Worm (Caenorhabditis elegans) whole organism, L4 larva: Measurements from ENCODE around the gene wdfy-2.

Experiments
- D1046.2 ChIP-seq: fragments of 200-800 bp; sonication (Bioruptor generic); IDR thresholded peaks from 2 replicates; pipeline ENCODE4 v1.3.6; 2022; ENCODE audit warnings: missing genetic modification characterization, missing compliant biosample characterization
- F26F4.8 ChIP-seq: fragments of 200-800 bp; sonication (Bioruptor generic); conservative IDR thresholded peaks from 2 replicates; pipeline ENCODE4 v1.3.6; 2022; ENCODE audit warnings: missing genetic modification characterization, missing compliant biosample characterization
- F37D6.2 ChIP-seq: sonication (generic microtip); optimal IDR thresholded peaks from 2 replicates; lab custom pipeline; 2016; ENCODE audit warnings: mild to moderate bottlenecking, missing genetic modification characterization, missing compliant biosample characterization
- F44E2.7 ChIP-seq: fragments of 200-800 bp; sonication (Bioruptor generic); IDR thresholded peaks from 2 replicates; pipeline ENCODE4 v2.1.2; 2022; ENCODE audit warnings: missing genetic modification characterization, missing compliant biosample characterization
- R02D3.7 ChIP-seq: fragments of 150-350 bp; sonication (generic microtip); optimal IDR thresholded peaks from 3 replicates; lab custom pipeline; 2014; ENCODE audit warnings: missing biosample characterization, missing genetic modification characterization
- T20F7.1 ChIP-seq: fragments of 200-800 bp; sonication (Bioruptor generic); optimal IDR thresholded peaks from 2 replicates; lab custom pipeline; 2018; ENCODE audit warnings: mild to moderate bottlenecking, missing genetic modification characterization, missing compliant biosample characterization
- Y5F2A.4 ChIP-seq: fragments of 200-800 bp; sonication (Bioruptor generic); optimal IDR thresholded peaks from 2 replicates; lab custom pipeline; 2018; ENCODE audit warnings: mild to moderate bottlenecking, missing genetic modification characterization, missing compliant biosample characterization
- ZK337.2 ChIP-seq: fragments of 200-800 bp; sonication (Bioruptor generic); IDR thresholded peaks from 2 replicates; pipeline ENCODE4 v1.3.6; 2022; ENCODE audit warnings: missing genetic modification reagents, missing genetic modification characterization, missing compliant biosample characterization
- aha-1 ChIP-seq: fragments of 150-350 bp; peaks from one replicate; lab custom pipeline; 2014; ENCODE audit warnings: missing biosample characterization, missing genetic modification characterization
- ama-1 ChIP-seq: fragments of 150-350 bp; optimal IDR thresholded peaks from 2 replicates; lab custom pipeline; 2014; ENCODE audit warnings: inconsistent platforms, mixed read lengths
- arid-1 ChIP-seq: fragments of 200-800 bp; sonication (Bioruptor generic); conservative IDR thresholded peaks from 2 replicates; pipeline ENCODE4 v1.3.6; 2022; ENCODE audit warnings: missing genetic modification reagents, missing genetic modification characterization, missing compliant biosample characterization
- ceh-20 ChIP-seq: fragments of 200-800 bp; sonication (Bioruptor generic); IDR thresholded peaks from 2 replicates; pipeline ENCODE4 v1.3.6; 2022; ENCODE audit warnings: missing genetic modification reagents, missing genetic modification characterization, missing compliant biosample characterization
- ceh-28 ChIP-seq: fragments of 150-350 bp; optimal IDR thresholded peaks from 2 replicates; lab custom pipeline; 2014; ENCODE audit warnings: missing biosample characterization, missing genetic modification reagents, missing genetic modification characterization
- ces-1 ChIP-seq: fragments of 150-350 bp; sonication (generic microtip); optimal IDR thresholded peaks from 4 replicates; lab custom pipeline; 2014; ENCODE audit warnings: missing biosample characterization, missing genetic modification reagents, missing genetic modification characterization
- ctbp-1 ChIP-seq: fragments of 200-800 bp; sonication (Bioruptor generic); IDR thresholded peaks from 2 replicates; pipeline ENCODE4 v1.3.6; 2022; ENCODE audit warnings: missing genetic modification reagents, missing genetic modification characterization, missing compliant biosample characterization
- daf-16 ChIP-seq, 3 experiments: sonication (generic microtip); optimal IDR thresholded peaks; 2 replicates each; lab custom pipeline; 2016 to 2017; ENCODE audit warnings: missing genetic modification characterization in 3 of 3, missing genetic modification reagents in 3 of 3, mild to moderate bottlenecking in 2 of 3, missing compliant biosample characterization in 2 of 3, missing biosample characterization in 1 of 3, moderate library complexity in 1 of 3
- daf-8 ChIP-seq: fragments of 200-800 bp; sonication (Bioruptor generic); IDR thresholded peaks from 2 replicates; pipeline ENCODE4 v1.3.6; 2022; ENCODE audit warnings: missing genetic modification characterization, missing compliant biosample characterization
- dmd-6 ChIP-seq: fragments of 200-800 bp; sonication (Bioruptor generic); IDR thresholded peaks from 2 replicates; pipeline ENCODE4 v1.3.6; 2022; ENCODE audit warnings: missing genetic modification reagents, missing genetic modification characterization, missing compliant biosample characterization
- dmd-8 ChIP-seq: fragments of 200-800 bp; sonication (Bioruptor generic); IDR thresholded peaks from 2 replicates; pipeline ENCODE4 v1.3.6; 2022; ENCODE audit warnings: missing genetic modification characterization, missing compliant biosample characterization
- dve-1 ChIP-seq: sonication (generic microtip); optimal IDR thresholded peaks from 2 replicates; lab custom pipeline; 2017; ENCODE audit warnings: antibody characterized with exemption, mild to moderate bottlenecking, missing genetic modification characterization, missing compliant biosample characterization; ENCODE audit not compliant: insufficient read depth
- hlh-11 ChIP-seq: fragments of 200-800 bp; sonication (Bioruptor generic); optimal IDR thresholded peaks from 2 replicates; lab custom pipeline; 2018; ENCODE audit warnings: mild to moderate bottlenecking, missing genetic modification characterization, missing compliant biosample characterization
- hlh-30 ChIP-seq: sonication (generic microtip); optimal IDR thresholded peaks from 2 replicates; lab custom pipeline; 2017; ENCODE audit warnings: antibody characterized with exemption, mild to moderate bottlenecking, missing genetic modification characterization, missing compliant biosample characterization; ENCODE audit not compliant: insufficient read depth
- lim-7 ChIP-seq: fragments of 200-800 bp; sonication (Bioruptor generic); IDR thresholded peaks from 2 replicates; pipeline ENCODE4 v1.3.6; 2022; ENCODE audit warnings: missing genetic modification characterization, missing compliant biosample characterization
- lin-1 ChIP-seq: fragments of 200-800 bp; sonication (Bioruptor generic); IDR thresholded peaks from 2 replicates; pipeline ENCODE4 v1.3.6; 2022; ENCODE audit warnings: missing genetic modification reagents, missing genetic modification characterization, missing compliant biosample characterization
- lin-13 ChIP-seq: fragments of 150-350 bp; optimal IDR thresholded peaks from 2 replicates; lab custom pipeline; 2014; ENCODE audit warnings: missing biosample characterization, missing genetic modification reagents, missing genetic modification characterization
- lin-38 ChIP-seq: fragments of 200-800 bp; sonication (Bioruptor generic); IDR thresholded peaks from 2 replicates; pipeline ENCODE4 v1.3.6; 2022; ENCODE audit warnings: missing genetic modification reagents, missing genetic modification characterization, missing compliant biosample characterization
- lsy-2 ChIP-seq, 2 experiments: fragments of 150-350 bp in 1 of 2; sonication (generic microtip) in 1 of 2; optimal IDR thresholded peaks; 2 replicates each; lab custom pipeline; 2014 to 2017; ENCODE audit warnings: missing biosample characterization in 2 of 2, missing genetic modification characterization in 2 of 2
- madf-5 ChIP-seq, 2 experiments: fragments of 200-800 bp; sonication (Bioruptor generic); IDR thresholded peaks; 2 replicates each; pipeline ENCODE4 v1.3.6; 2022; ENCODE audit warnings: missing compliant biosample characterization in 2 of 2, missing genetic modification characterization in 2 of 2
- mdl-1 ChIP-seq, 2 experiments: fragments of 150-350 bp in 1 of 2; sonication (generic microtip) in 1 of 2; optimal IDR thresholded peaks; 2 replicates each; lab custom pipeline; 2014 to 2017; ENCODE audit warnings: missing biosample characterization in 2 of 2, missing genetic modification characterization in 2 of 2
- mxl-3 ChIP-seq: fragments of 200-800 bp; sonication (Bioruptor generic); optimal IDR thresholded peaks from 2 replicates; lab custom pipeline; 2018; ENCODE audit warnings: mild to moderate bottlenecking, missing genetic modification characterization, missing compliant biosample characterization
- nhr-10 ChIP-seq: fragments of 150-350 bp; optimal IDR thresholded peaks from 2 replicates; lab custom pipeline; 2014; ENCODE audit warnings: missing biosample characterization, missing genetic modification characterization
- nhr-102 ChIP-seq: sonication (generic microtip); optimal IDR thresholded peaks from 2 replicates; lab custom pipeline; 2016; ENCODE audit warnings: mild to moderate bottlenecking, missing genetic modification characterization, moderate library complexity, missing compliant biosample characterization
- nhr-11 ChIP-seq: fragments of 150-350 bp; optimal IDR thresholded peaks from 2 replicates; lab custom pipeline; 2014; ENCODE audit warnings: missing biosample characterization, missing genetic modification characterization
- pqm-1 ChIP-seq: sonication (generic microtip); optimal IDR thresholded peaks from 2 replicates; lab custom pipeline; 2017; ENCODE audit warnings: missing biosample characterization, missing genetic modification characterization
- saeg-2 ChIP-seq: fragments of 200-800 bp; sonication (Bioruptor generic); IDR thresholded peaks from 2 replicates; pipeline ENCODE4 v1.3.6; 2022; ENCODE audit warnings: missing genetic modification reagents, missing genetic modification characterization, missing compliant biosample characterization
- sdz-12 ChIP-seq: fragments of 200-800 bp; sonication (Bioruptor generic); optimal IDR thresholded peaks from 2 replicates; lab custom pipeline; 2018; ENCODE audit warnings: mild to moderate bottlenecking, missing genetic modification characterization, missing compliant biosample characterization
- skn-1 ChIP-seq: fragments of 150-350 bp; optimal IDR thresholded peaks from 2 replicates; lab custom pipeline; 2014; ENCODE audit warnings: missing biosample characterization, missing genetic modification characterization
- snpc-1.2 ChIP-seq: fragments of 200-800 bp; sonication (Bioruptor generic); IDR thresholded peaks from 2 replicates; pipeline ENCODE4 v1.3.6; 2022; ENCODE audit warnings: missing genetic modification reagents, missing genetic modification characterization, missing compliant biosample characterization
- spr-1 ChIP-seq: sonication (generic microtip); optimal IDR thresholded peaks from 2 replicates; lab custom pipeline; 2016; ENCODE audit warnings: mild to moderate bottlenecking, missing genetic modification characterization, missing compliant biosample characterization
- spr-3 ChIP-seq: fragments of 200-800 bp; sonication (Bioruptor generic); optimal IDR thresholded peaks from 2 replicates; lab custom pipeline; 2018; ENCODE audit warnings: mild to moderate bottlenecking, missing genetic modification characterization, missing compliant biosample characterization
- tra-1 ChIP-seq: fragments of 200-800 bp; sonication (Bioruptor generic); IDR thresholded peaks from 2 replicates; pipeline ENCODE4 v1.3.6; 2022; ENCODE audit warnings: missing genetic modification reagents, missing genetic modification characterization, missing compliant biosample characterization
- unc-130 ChIP-seq: sonication (generic microtip); optimal IDR thresholded peaks from 2 replicates; lab custom pipeline; 2016; ENCODE audit warnings: missing genetic modification reagents, missing genetic modification characterization, missing compliant biosample characterization
- unc-62 ChIP-seq, 3 experiments: fragments of 150-350 bp in 1 of 3; sonication (generic microtip); optimal IDR thresholded peaks in 2 of 3; peaks in 1 of 3; 1 replicate in 1 of 3; 2 replicates in 2 of 3; lab custom pipeline; 2014 to 2017; ENCODE audit warnings: missing biosample characterization in 3 of 3, missing genetic modification characterization in 3 of 3, missing genetic modification reagents in 3 of 3, missing genotype in 1 of 3
- vab-7 ChIP-seq: fragments of 200-800 bp; sonication (Bioruptor generic); IDR thresholded peaks from 2 replicates; pipeline ENCODE4 v1.3.6; 2022; ENCODE audit warnings: missing genetic modification reagents, missing genetic modification characterization, missing compliant biosample characterization
- zag-1 ChIP-seq: fragments of 150-350 bp; optimal IDR thresholded peaks from 2 replicates; lab custom pipeline; 2014; ENCODE audit warnings: missing biosample characterization, missing genetic modification characterization
- zfp-2 ChIP-seq: sonication (generic microtip); optimal IDR thresholded peaks from 2 replicates; lab custom pipeline; 2016; ENCODE audit warnings: mild to moderate bottlenecking, missing genetic modification characterization, missing compliant biosample characterization

wdfy-2 gene

DNA sequence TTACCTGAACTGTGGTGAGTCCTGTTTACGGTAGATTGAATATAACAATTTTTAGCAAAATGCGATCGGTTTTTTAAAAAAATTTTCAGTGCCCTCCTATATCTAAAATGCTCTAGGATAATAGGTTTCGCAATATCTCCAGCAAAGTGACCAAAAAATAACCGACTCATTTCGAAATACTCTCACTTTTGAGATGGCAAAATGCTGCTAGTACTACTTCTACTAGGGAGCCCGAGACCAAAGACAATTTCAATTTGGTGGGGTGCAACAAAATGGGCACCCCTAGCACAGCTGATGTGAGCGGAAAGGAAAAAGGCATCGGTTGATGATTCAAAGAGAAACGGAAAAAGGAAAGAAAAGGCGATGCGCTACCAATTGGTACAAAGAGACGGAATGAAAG lies 16.1 kb upstream of the wdfy-2 start:
- no peak for TF ChIP-seq saeg-2 (GFP tag; lab: Robert Waterston, UW)
- TF ChIP-seq sdz-12 (GFP tag; lab: Kevin White, UChicago): no peak
- TF ChIP-seq tra-1: no peak
- no peak for TF ChIP-seq lim-7
- no peak for TF ChIP-seq ceh-28 (tag; lab: Kevin White, UChicago)
- no peak for TF ChIP-seq lin-1

DNA sequence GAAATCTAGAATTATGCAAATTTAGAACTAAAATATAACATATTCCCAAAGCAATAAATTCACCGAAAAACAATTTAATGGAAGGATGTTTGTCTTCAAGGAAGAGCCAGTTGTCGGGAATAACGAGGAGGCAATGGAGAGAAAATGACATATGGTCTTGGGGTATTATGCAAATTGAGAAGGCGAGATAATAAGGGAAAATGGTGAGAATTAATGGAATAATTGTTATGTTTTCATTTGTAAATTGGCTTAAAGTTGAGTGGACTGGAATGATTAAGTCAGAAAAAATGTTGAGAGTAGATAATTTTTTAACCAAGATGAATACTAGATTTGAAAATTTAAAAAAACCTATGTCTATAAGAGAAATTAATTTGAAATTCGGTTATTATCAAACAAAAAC lies 14.8 kb upstream of the wdfy-2 start:
- no peak for TF ChIP-seq pqm-1 (tag; lab: Kevin White, UChicago)
- no peak for TF ChIP-seq nhr-10 (tag; lab: Kevin White, UChicago)
- no peak for TF ChIP-seq dmd-8
- no peak for TF ChIP-seq skn-1 (tag; lab: Kevin White, UChicago)
- no peak for TF ChIP-seq spr-3 (GFP tag; lab: Kevin White, UChicago)
- TF ChIP-seq ama-1 (lab: Kevin White, UChicago): no peak

DNA sequence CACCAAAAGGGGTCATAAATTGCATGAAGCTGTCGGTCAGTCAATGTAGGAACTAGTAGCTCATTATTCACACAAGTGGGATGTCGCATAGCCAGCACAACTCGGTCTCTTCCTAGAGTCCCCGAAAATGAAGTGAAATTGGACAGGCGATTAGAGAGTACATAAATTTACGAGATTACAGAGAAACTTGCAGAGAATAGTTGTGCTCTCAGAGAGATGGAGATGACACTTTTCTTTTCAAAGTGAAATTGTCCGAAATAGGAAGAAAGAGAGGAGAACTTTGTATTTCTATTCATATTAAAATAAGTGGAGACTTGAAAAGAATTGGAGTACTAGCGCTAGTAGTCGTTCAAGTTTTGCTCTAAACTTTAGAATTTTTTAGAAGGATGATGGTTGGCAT lies 14.1 kb upstream of the wdfy-2 start:
- no peak for TF ChIP-seq dmd-6
- no peak for TF ChIP-seq nhr-10 (tag; lab: Kevin White, UChicago)
- TF ChIP-seq unc-62 (GFP tag; optimal IDR thresholded peaks at IDR 0.05 in 1 of 2; lab: Kevin White, UChicago): peak in 1 of 2 experiments; percentile 67
- no peak for TF ChIP-seq unc-62 (tag; optimal IDR thresholded peaks at IDR 0.05; lab: Kevin White, UChicago)
- TF ChIP-seq lin-38: no peak
- TF ChIP-seq F37D6.2: no peak
- peak; percentile 23 for TF ChIP-seq aha-1 (tag; lab: Kevin White, UChicago)
- TF ChIP-seq mdl-1 (tag; optimal IDR thresholded peaks at IDR 0.05; lab: Kevin White, UChicago): no peak
- no peak for TF ChIP-seq ama-1 (lab: Kevin White, UChicago)
- TF ChIP-seq Y5F2A.4: no peak
- TF ChIP-seq ctbp-1 (GFP tag; lab: Robert Waterston, UW): 0 out of 2 replicates have a peak, but pooled peaks have one; percentile 17
- TF ChIP-seq arid-1 (GFP tag; lab: Robert Waterston, UW): no peak
- TF ChIP-seq madf-5 (GFP tag; IDR thresholded peaks at IDR 0.05; lab: Robert Waterston, UW): no peak
- no peak for TF ChIP-seq unc-130
- TF ChIP-seq tra-1: no peak
- TF ChIP-seq zfp-2 (tag; lab: Kevin White, UChicago): no peak
- no peak for TF ChIP-seq lin-13 (GFP tag; lab: Kevin White, UChicago)
- TF ChIP-seq, all 104 proteins: peak for 3

DNA sequence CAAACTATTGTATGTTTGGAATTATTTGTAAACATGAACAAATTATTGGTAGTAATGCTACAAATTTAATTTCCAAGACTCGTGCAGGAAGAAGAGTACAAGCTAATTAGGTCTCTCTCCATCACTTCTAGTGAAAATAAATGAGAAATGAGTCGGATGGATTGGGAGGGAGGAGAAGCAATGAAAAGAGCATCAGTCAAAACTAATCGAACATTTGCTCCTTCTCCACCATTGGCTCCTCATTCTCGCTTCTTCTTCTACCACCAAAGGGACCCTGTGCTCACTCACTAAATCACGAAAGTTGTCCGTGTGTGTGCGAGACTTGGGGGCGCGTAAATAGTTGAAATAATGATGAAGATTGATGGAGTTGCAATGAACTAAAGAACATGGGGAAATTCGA lies 12.8 kb upstream of the wdfy-2 start:
- TF ChIP-seq D1046.2 (GFP tag; lab: Robert Waterston, UW): no peak
- TF ChIP-seq mxl-3 (GFP tag; lab: Kevin White, UChicago): no peak
- no peak for TF ChIP-seq F26F4.8
- TF ChIP-seq ces-1: no peak
- no peak for TF ChIP-seq dve-1 (tag; lab: Kevin White, UChicago)
- peak; percentile 67 for TF ChIP-seq aha-1 (tag; lab: Kevin White, UChicago)
- peak; percentile 54 for TF ChIP-seq nhr-11
- no peak for TF ChIP-seq R02D3.7 (tag; lab: Kevin White, UChicago)
- no peak for TF ChIP-seq hlh-30 (tag; lab: Kevin White, UChicago)
- no peak for TF ChIP-seq F44E2.7 (GFP tag; lab: Robert Waterston, UW)
- peak in 1 of 2 experiments; percentile 49 for TF ChIP-seq daf-16 (GFP tag; optimal IDR thresholded peaks at IDR 0.05; lab: Kevin White, UChicago)
- TF ChIP-seq daf-16 (tag; optimal IDR thresholded peaks at IDR 0.05; lab: Kevin White, UChicago): no peak
- TF ChIP-seq unc-62 (GFP tag; optimal IDR thresholded peaks at IDR 0.05 in 1 of 2; lab: Kevin White, UChicago): peak in 1 of 2 experiments; percentile 93
- no peak for TF ChIP-seq unc-62 (tag; optimal IDR thresholded peaks at IDR 0.05; lab: Kevin White, UChicago)
- no peak for TF ChIP-seq zag-1 (tag; lab: Kevin White, UChicago)
- no peak for TF ChIP-seq T20F7.1
- TF ChIP-seq lsy-2 (tag; optimal IDR thresholded peaks at IDR 0.05; lab: Kevin White, UChicago): peak in 1 of 2 experiments; percentile 19
- no peak for TF ChIP-seq nhr-102 (tag; lab: Kevin White, UChicago)
- TF ChIP-seq madf-5 (GFP tag; IDR thresholded peaks at IDR 0.05; lab: Robert Waterston, UW): no peak
- TF ChIP-seq spr-1 (tag; lab: Kevin White, UChicago): no peak
- TF ChIP-seq hlh-11 (tag; lab: Kevin White, UChicago): peak; percentile 14
- TF ChIP-seq snpc-1.2 (GFP tag; lab: Robert Waterston, UW): no peak
- no peak for TF ChIP-seq vab-7 (GFP tag; lab: Robert Waterston, UW)
- peak; percentile 61; the same call in 1 of the 2 replicates for TF ChIP-seq ceh-20 (GFP tag; lab: Robert Waterston, UW)
- no peak for TF ChIP-seq daf-8 (GFP tag; lab: Robert Waterston, UW)
- no peak for TF ChIP-seq ZK337.2 (GFP tag; lab: Robert Waterston, UW)
